Worm (Caenorhabditis elegans) whole organism, L4 larva: ENCODE measurements around the gene R07E5.5.

ENCODE experiments used
- duxl-1 ChIP-seq: sonication (generic microtip); optimal IDR thresholded peaks from 2 replicates; lab custom pipeline; 2016; ENCODE audit warnings: mild to moderate bottlenecking, missing genetic modification characterization, moderate library complexity, missing compliant biosample characterization; ENCODE audit not compliant: poor library complexity
- egl-43 ChIP-seq: fragments of 200-800 bp; sonication (Bioruptor generic); IDR thresholded peaks from 2 replicates; pipeline ENCODE4 v1.3.6; 2022; ENCODE audit warnings: missing genetic modification reagents, missing genetic modification characterization, missing compliant biosample characterization
- gei-8 ChIP-seq: fragments of 200-800 bp; sonication (Bioruptor generic); optimal IDR thresholded peaks from 2 replicates; lab custom pipeline; 2018; ENCODE audit warnings: mild to moderate bottlenecking, missing genetic modification characterization, missing compliant biosample characterization
- lin-38 ChIP-seq: fragments of 200-800 bp; sonication (Bioruptor generic); IDR thresholded peaks from 2 replicates; pipeline ENCODE4 v1.3.6; 2022; ENCODE audit warnings: missing genetic modification reagents, missing genetic modification characterization, missing compliant biosample characterization
- lir-3 ChIP-seq: sonication (generic microtip); optimal IDR thresholded peaks from 2 replicates; lab custom pipeline; 2016; ENCODE audit warnings: mild to moderate bottlenecking, missing genetic modification characterization, missing compliant biosample characterization
- nhr-237 ChIP-seq: sonication (generic microtip); optimal IDR thresholded peaks from 2 replicates; lab custom pipeline; 2017; ENCODE audit warnings: missing biosample characterization, missing genetic modification characterization
- nhr-77 ChIP-seq: fragments of 150-350 bp; optimal IDR thresholded peaks from 2 replicates; lab custom pipeline; 2014; ENCODE audit warnings: missing biosample characterization, missing genetic modification characterization
- skn-1 ChIP-seq: fragments of 150-350 bp; optimal IDR thresholded peaks from 2 replicates; lab custom pipeline; 2014; ENCODE audit warnings: missing biosample characterization, missing genetic modification characterization
- unc-39 ChIP-seq: sonication (generic microtip); optimal IDR thresholded peaks from 2 replicates; lab custom pipeline; 2017; ENCODE audit warnings: missing biosample characterization, missing genetic modification characterization

DNA sequence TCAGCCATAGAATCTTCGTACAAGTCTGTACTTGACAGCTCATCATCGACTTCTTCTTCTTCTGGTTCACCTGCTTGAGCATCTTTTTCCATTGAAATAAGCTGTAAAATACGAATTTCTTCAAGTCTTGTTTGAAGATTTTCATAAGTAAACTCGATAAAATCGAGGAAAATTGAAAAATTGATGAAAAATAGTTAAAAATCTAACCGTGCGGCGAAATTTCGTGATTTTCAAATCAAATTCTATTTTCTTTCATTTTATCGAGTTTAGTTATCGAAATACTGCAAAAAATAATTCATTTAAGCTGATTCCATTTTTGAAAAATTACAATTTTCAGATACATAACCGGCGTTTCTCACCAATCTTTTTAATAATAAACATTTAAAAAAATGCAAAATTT is 17.9 kb downstream of the R07E5.5 start, which contains the start of gene R07E5.11:
- TF ChIP-seq nhr-237 (tag; lab: Kevin White, UChicago) (no peak), egl-43 (GFP tag; lab: Robert Waterston, UW) (no peak), nhr-77 (tag; lab: Kevin White, UChicago) (no peak), skn-1 (tag; lab: Kevin White, UChicago) (no peak), unc-39 (tag; lab: Kevin White, UChicago) (no peak), lir-3 (tag; lab: Kevin White, UChicago) (no peak), duxl-1 (no peak), lin-38 (GFP tag; lab: Robert Waterston, UW) (no peak), gei-8 (no peak)
